Worm (Caenorhabditis elegans): ENCODE measurements around the gene M03C11.3.

ce11 chrIII:10463653-10464052 lies 58.8 kb downstream of the M03C11.3 start:
- TF ChIP-seq aly-2 (tag; optimal IDR thresholded peaks at IDR 0.05) (no peak), mdl-1 (tag; optimal IDR thresholded peaks at IDR 0.05) (no peak), lin-39 (tag; optimal IDR thresholded peaks at IDR 0.05) (no peak), nhr-6 (tag; optimal IDR thresholded peaks at IDR 0.05) (no peak), nhr-25 (tag; optimal IDR thresholded peaks at IDR 0.05) (peak; percentile 68), nhr-237 (tag; optimal IDR thresholded peaks at IDR 0.05) (no peak), lsy-2 (tag; optimal IDR thresholded peaks at IDR 0.05) (peak in 1 of 2 experiments; percentile 53), nhr-21 (tag; optimal IDR thresholded peaks at IDR 0.05) (peak; percentile 29), nhr-23 (tag; optimal IDR thresholded peaks at IDR 0.05) (no peak), zag-1 (tag; optimal IDR thresholded peaks at IDR 0.05) (no peak), nhr-11 (tag; optimal IDR thresholded peaks at IDR 0.05) (no peak)
